Worm (Caenorhabditis elegans): ENCODE measurements around the gene F20A1.2.

F20A1.2 gene

DNA sequence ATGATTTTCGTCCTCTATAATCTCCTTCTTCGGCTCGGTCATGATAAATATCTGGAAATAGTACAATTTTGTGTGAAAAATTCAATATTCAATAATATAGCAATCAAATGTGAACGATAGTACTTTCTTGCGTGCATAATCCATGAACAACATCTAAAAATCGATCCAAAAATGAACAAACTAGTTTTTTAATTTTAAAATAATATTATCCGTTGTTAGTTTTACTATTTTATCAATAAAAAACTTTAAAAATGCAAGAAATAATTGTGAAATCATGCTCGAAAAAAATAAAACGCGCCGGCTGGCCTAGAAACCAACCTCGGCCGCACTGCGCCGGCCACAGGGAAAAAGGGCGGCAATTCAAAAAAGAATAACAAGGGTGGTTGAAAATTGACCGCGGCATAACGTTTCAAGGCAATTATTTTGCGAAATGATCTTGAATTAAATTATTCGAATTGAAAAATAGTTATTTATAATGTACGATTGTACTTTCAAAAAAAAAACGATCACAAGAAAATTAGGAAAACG, 38.6 kb downstream of the F20A1.2 start, which contains the start of gene mys-1 (continued):
- TF ChIP-seq fos-1 (tag; optimal IDR thresholded peaks at IDR 0.05) (peak; percentile 9), unc-55 (GFP tag; optimal IDR thresholded peaks at IDR 0.05) (peak; percentile 63), skn-1 (tag; optimal IDR thresholded peaks at IDR 0.05) (no peak), sma-3 (GFP tag; optimal IDR thresholded peaks at IDR 0.05) (peak; percentile 71), ceh-16 (tag; optimal IDR thresholded peaks at IDR 0.05) (no peak), nhr-21 (tag; optimal IDR thresholded peaks at IDR 0.05) (no peak)

DNA sequence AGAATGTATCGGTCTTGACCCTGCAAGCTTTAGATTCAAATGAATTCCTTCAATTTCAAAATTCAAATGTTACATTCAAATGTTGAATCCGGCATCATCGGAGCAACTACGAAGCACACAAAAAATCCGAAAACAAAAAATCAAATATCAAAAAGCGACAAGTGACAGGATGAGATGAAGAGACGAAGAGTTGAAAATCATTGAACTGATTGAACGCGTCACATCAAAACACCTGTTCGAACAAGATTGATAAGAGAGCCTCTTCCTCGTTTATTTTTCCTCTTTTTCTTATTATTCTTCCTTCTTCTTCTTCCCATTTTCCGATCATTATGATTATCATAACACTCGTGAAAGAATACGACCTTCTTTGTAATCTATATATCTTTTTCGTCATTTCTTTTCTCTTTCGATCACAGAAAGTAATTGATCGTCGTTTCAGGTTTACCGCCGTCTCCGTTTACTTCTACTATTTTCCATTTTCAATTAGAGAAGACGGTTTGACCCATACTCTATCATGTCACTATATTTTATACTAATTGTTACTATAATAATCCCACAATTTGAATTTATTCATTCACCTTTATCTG, 39.5 kb downstream of the F20A1.2 start, which contains the start of gene VC5.2:
Gene VC5.2 (plus strand): TSS at position 439 of the 587 bp plus-strand sequence.
- TF ChIP-seq lin-39 (tag; optimal IDR thresholded peaks at IDR 0.05) (no peak), sma-9 (GFP tag; optimal IDR thresholded peaks at IDR 0.05) (peak; percentile 48), sma-9 (tag; optimal IDR thresholded peaks at IDR 0.05) (no peak), Y55F3AM.14 (GFP tag; optimal IDR thresholded peaks at IDR 0.05) (no peak), blmp-1 (tag; optimal IDR thresholded peaks at IDR 0.05; ENCODE audit: insufficient read depth) (peak; percentile 46), mbf-1 (tag; optimal IDR thresholded peaks at IDR 0.05) (no peak), elt-1 (tag; optimal IDR thresholded peaks at IDR 0.05) (no peak), zag-1 (tag; optimal IDR thresholded peaks at IDR 0.05) (no peak), aly-2 (tag; optimal IDR thresholded peaks at IDR 0.05) (no peak), lsy-2 (tag; optimal IDR thresholded peaks at IDR 0.05) (peak in 1 of 2 experiments; percentile 37), lin-13 (GFP tag; optimal IDR thresholded peaks at IDR 0.05) (no peak), nhr-237 (tag; optimal IDR thresholded peaks at IDR 0.05) (no peak), snpc-4 (tag; optimal IDR thresholded peaks at IDR 0.05) (no peak), R02D3.7 (tag; optimal IDR thresholded peaks at IDR 0.05) (no peak), dmd-4 (tag; optimal IDR thresholded peaks at IDR 0.05) (no peak), nhr-6 (tag; optimal IDR thresholded peaks at IDR 0.05) (no peak), F13H6.1 (tag; optimal IDR thresholded peaks at IDR 0.05) (no peak), ZK546.5 (tag; optimal IDR thresholded peaks at IDR 0.05) (no peak), ztf-4 (tag; optimal IDR thresholded peaks at IDR 0.05) (no peak), nhr-21 (tag; optimal IDR thresholded peaks at IDR 0.05) (no peak)

DNA sequence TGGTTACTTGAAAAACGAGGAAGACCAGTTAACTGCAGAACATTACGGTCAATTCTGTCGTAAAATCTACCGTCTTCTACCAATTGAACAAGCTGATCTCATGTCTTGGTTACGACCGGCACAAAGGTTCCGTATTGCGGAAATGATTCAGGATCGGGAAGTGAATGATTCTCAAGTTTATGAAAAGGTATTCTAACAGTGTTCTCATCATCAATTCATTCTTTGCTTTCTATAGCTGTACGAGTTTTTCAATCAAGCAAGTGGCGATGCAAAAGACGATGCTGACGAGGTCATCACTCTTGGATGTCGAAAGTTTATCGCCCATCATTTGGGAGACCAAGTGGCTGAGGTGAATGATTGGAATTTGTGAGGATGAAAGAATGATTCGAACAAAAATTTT, 41.2 kb downstream of the F20A1.2 start:
- no peak for TF ChIP-seq egl-27 (tag; optimal IDR thresholded peaks at IDR 0.05)
- no peak for TF ChIP-seq ceh-16 (tag; optimal IDR thresholded peaks at IDR 0.05)
- no peak for TF ChIP-seq nhr-129 (tag; optimal IDR thresholded peaks at IDR 0.05)
- no peak for TF ChIP-seq elt-3 (tag; optimal IDR thresholded peaks at IDR 0.05)
- TF ChIP-seq blmp-1 (tag; optimal IDR thresholded peaks at IDR 0.05; ENCODE audit: insufficient read depth), result no peak
- TF ChIP-seq mdl-1 (tag; optimal IDR thresholded peaks at IDR 0.05), result no peak
- no peak for TF ChIP-seq sem-4 (tag; optimal IDR thresholded peaks at IDR 0.05)
- TF ChIP-seq ztf-1 (GFP tag; conservative IDR thresholded peaks at IDR 0.05), result no peak
- TF ChIP-seq mbf-1 (tag; optimal IDR thresholded peaks at IDR 0.05), result no peak
- TF ChIP-seq ceh-82 (tag; optimal IDR thresholded peaks at IDR 0.05), result no peak
- no peak for TF ChIP-seq aly-2 (tag; optimal IDR thresholded peaks at IDR 0.05)
- no peak for TF ChIP-seq nhr-21 (tag; optimal IDR thresholded peaks at IDR 0.05)
- no peak for TF ChIP-seq mab-5 (tag; optimal IDR thresholded peaks at IDR 0.05)
- TF ChIP-seq nhr-237 (tag; optimal IDR thresholded peaks at IDR 0.05), result no peak
- no peak for TF ChIP-seq ama-1 (optimal IDR thresholded peaks at IDR 0.05)
- TF ChIP-seq unc-62 (GFP tag; optimal IDR thresholded peaks at IDR 0.05), result no peak
- TF ChIP-seq Y55F3AM.14 (GFP tag; optimal IDR thresholded peaks at IDR 0.05), result no peak
- TF ChIP-seq F13H6.1 (tag; optimal IDR thresholded peaks at IDR 0.05), result no peak

DNA sequence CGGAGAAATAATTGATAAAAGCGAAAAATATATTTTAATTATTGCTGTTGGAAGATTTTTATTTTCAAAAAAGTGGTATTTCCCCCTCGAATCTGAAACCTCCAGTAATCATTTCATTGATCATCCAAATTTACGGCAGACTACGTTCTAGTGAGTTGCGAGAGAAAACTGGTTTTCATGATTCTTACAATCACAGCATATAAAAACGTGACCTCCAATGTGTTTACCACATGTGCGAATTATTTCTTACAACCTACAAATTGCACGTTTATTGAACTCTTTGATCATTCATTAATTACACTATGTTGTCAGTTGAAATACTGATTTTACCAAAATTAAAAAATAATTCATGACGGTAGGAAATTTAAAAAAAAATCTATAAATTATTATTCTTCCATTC, 43.1 kb downstream of the F20A1.2 start:
- peak; percentile 42 for TF ChIP-seq nhr-129 (tag; optimal IDR thresholded peaks at IDR 0.05)
- TF ChIP-seq gmeb-1 (tag; optimal IDR thresholded peaks at IDR 0.05), result peak; percentile 61
- TF ChIP-seq unc-62 (GFP tag; optimal IDR thresholded peaks at IDR 0.05), result no peak
- no peak for TF ChIP-seq nhr-10 (tag; optimal IDR thresholded peaks at IDR 0.05)
- no peak for TF ChIP-seq ztf-11 (tag; optimal IDR thresholded peaks at IDR 0.05)
- peak; percentile 70 for TF ChIP-seq sma-3 (GFP tag; optimal IDR thresholded peaks at IDR 0.05)
- TF ChIP-seq zag-1 (tag; optimal IDR thresholded peaks at IDR 0.05), result no peak
- peak; percentile 23 for TF ChIP-seq fos-1 (tag; optimal IDR thresholded peaks at IDR 0.05)
- peak; percentile 50 for TF ChIP-seq blmp-1 (tag; optimal IDR thresholded peaks at IDR 0.05; ENCODE audit: insufficient read depth)
- no peak for TF ChIP-seq peb-1 (tag; optimal IDR thresholded peaks at IDR 0.05)
- TF ChIP-seq crh-2 (tag; optimal IDR thresholded peaks at IDR 0.05), result peak; percentile 74
- peak; percentile 91 for TF ChIP-seq nhr-25 (tag; optimal IDR thresholded peaks at IDR 0.05)
- no peak for TF ChIP-seq unc-55 (GFP tag; optimal IDR thresholded peaks at IDR 0.05)
- no peak for TF ChIP-seq snpc-4 (tag; optimal IDR thresholded peaks at IDR 0.05)
- no peak for TF ChIP-seq unc-39 (tag; optimal IDR thresholded peaks at IDR 0.05)
- no peak for TF ChIP-seq ama-1 (optimal IDR thresholded peaks at IDR 0.05)
- TF ChIP-seq skn-1 (tag; optimal IDR thresholded peaks at IDR 0.05), result no peak
- TF ChIP-seq mdl-1 (tag; optimal IDR thresholded peaks at IDR 0.05), result peak in 1 of 2 experiments; percentile 5
- peak; percentile 33 for TF ChIP-seq C34F6.9 (tag; optimal IDR thresholded peaks at IDR 0.05)
- TF ChIP-seq lin-39 (tag; optimal IDR thresholded peaks at IDR 0.05), result no peak
- TF ChIP-seq sma-9 (GFP tag; optimal IDR thresholded peaks at IDR 0.05), result peak; percentile 86
- no peak for TF ChIP-seq sma-9 (tag; optimal IDR thresholded peaks at IDR 0.05)
- no peak for TF ChIP-seq egl-27 (tag; optimal IDR thresholded peaks at IDR 0.05)
- TF ChIP-seq nhr-6 (tag; optimal IDR thresholded peaks at IDR 0.05), result peak; percentile 35
- no peak for TF ChIP-seq ceh-16 (tag; optimal IDR thresholded peaks at IDR 0.05)
- no peak for TF ChIP-seq lsy-2 (tag; optimal IDR thresholded peaks at IDR 0.05)
- TF ChIP-seq ztf-4 (tag; optimal IDR thresholded peaks at IDR 0.05), result peak; percentile 22
- TF ChIP-seq ztf-1 (GFP tag; conservative IDR thresholded peaks at IDR 0.05), result no peak
- no peak for TF ChIP-seq Y55F3AM.14 (GFP tag; optimal IDR thresholded peaks at IDR 0.05)
- no peak for TF ChIP-seq ceh-82 (tag; optimal IDR thresholded peaks at IDR 0.05)
- no peak for TF ChIP-seq aly-2 (tag; optimal IDR thresholded peaks at IDR 0.05)
- no peak for TF ChIP-seq alr-1 (tag; optimal IDR thresholded peaks at IDR 0.05)

Measured in whole organism, L2 larva.